Worm (Caenorhabditis elegans) whole organism, early embryonic: ENCODE data around the gene R10E9.4.

ENCODE experiments used
- F13C5.2 ChIP-seq: sonication (generic microtip); optimal IDR thresholded peaks from 2 replicates; lab custom pipeline; 2017; ENCODE audit warnings: mild to moderate bottlenecking, missing genetic modification characterization, inconsistent platforms, missing compliant biosample characterization
- ceh-13 ChIP-seq: fragments of 200-800 bp; sonication (Bioruptor generic); optimal IDR thresholded peaks from 2 replicates; lab custom pipeline; 2018; ENCODE audit warnings: mild to moderate bottlenecking, missing genetic modification characterization, missing compliant biosample characterization
- hnd-1 ChIP-seq: sonication (generic microtip); optimal IDR thresholded peaks from 2 replicates; lab custom pipeline; 2016; ENCODE audit warnings: missing genetic modification characterization, missing compliant biosample characterization
- sea-1 ChIP-seq: fragments of 200-800 bp; sonication (Bioruptor generic); conservative IDR thresholded peaks from 2 replicates; pipeline ENCODE4 v1.3.6; 2022; ENCODE audit warnings: missing genetic modification characterization, missing compliant biosample characterization

DNA sequence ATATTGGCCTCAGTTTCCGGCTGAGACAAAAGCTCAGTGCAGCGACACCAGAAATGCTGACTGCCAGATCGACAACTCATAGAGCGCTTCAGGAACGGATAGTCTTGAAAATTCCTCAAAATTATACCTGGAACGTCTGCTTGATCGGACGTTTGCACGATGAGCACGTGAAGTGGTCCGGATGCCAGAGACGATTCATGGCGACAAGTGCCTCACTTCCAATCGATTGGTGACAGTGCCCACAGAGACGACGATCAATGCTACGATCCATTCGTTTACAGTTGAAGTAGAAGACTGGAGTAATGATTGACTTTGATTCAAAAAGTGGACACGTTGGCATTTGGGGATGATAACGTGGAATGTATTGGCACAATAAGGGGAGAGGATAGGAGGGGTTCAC, 13.8 kb upstream of the R10E9.4 start, which contains the start of gene Y1A5A.1:
- TF ChIP-seq ceh-13 (GFP tag; lab: Kevin White, UChicago), result no peak
- no peak for TF ChIP-seq hnd-1 (tag; lab: Kevin White, UChicago)
- TF ChIP-seq sea-1 (GFP tag; lab: Robert Waterston, UW), result no peak
- TF ChIP-seq F13C5.2, result no peak
